Worm (Caenorhabditis elegans): ENCODE data around the gene C34F11.5.

DNA sequence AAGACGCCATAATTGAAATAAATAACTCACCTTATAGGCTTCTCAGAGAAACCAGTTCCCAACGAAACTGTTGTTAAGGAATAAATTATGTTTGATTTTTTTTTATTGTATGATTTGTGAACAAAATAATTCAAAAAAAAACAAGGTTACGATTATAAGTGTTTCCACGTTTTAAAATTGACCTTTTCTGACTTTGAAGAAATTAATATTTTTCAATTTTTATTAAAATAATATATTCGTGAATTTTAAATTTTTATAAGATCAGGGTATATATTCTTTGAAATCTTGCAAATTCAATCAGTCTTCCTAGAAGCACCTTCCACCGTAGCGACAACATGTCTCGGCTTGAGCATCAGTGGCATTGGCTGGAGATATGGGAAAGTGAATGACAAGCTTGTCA, 21.2 kb upstream of the C34F11.5 start, which contains the start of gene C27D6.3:
- TF ChIP-seq flt-1 (GFP tag; IDR thresholded peaks at IDR 0.05) (no peak), ceh-13 (GFP tag; optimal IDR thresholded peaks at IDR 0.05) (no peak), ama-1 (optimal IDR thresholded peaks at IDR 0.05) (no peak), hmbx-1 (tag; optimal IDR thresholded peaks at IDR 0.05) (no peak), tra-4 (tag; optimal IDR thresholded peaks at IDR 0.05) (no peak), ceh-36 (tag; optimal IDR thresholded peaks at IDR 0.05) (no peak), scrt-1 (GFP tag; IDR thresholded peaks at IDR 0.05) (no peak), pes-1 (GFP tag; IDR thresholded peaks at IDR 0.05) (no peak), hmg-4 (GFP tag; optimal IDR thresholded peaks at IDR 0.05) (no peak)
